Worm (Caenorhabditis elegans): ENCODE measurements around the gene dhgd-1.

The dhgd-1 gene

DNA sequence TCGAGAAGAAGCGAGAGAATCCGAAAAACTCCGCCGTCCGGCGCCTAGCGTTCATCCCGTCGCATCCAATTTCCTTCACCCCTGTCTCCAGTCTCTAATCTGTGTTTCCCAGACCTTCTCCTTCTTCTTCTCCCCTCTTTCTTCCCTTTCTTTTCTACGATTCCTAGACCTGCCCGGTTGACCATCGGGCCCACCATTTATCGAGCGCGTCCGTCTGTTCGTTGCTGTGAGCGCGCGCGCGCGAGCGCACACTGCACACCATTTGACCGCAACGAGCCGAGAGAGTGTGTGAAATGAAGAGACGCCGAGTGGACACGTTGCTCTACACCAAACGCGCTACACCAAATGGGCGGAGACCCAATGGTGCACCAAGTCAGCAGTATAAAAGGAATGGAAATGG, 14.8 kb downstream of the dhgd-1 start (continued):
- TF ChIP-seq ceh-19 (GFP tag; optimal IDR thresholded peaks at IDR 0.05) (peak; percentile 58), pros-1 (tag; optimal IDR thresholded peaks at IDR 0.05) (no peak), ceh-6 (GFP tag; optimal IDR thresholded peaks at IDR 0.05) (peak; percentile 17), ama-1 (optimal IDR thresholded peaks at IDR 0.05) (no peak), dmd-4 (tag; optimal IDR thresholded peaks at IDR 0.05; ENCODE audit: borderline replicate concordance) (peak; percentile 41), ceh-34 (tag; optimal IDR thresholded peaks at IDR 0.05) (peak; percentile 78), ceh-24 (tag; optimal IDR thresholded peaks at IDR 0.05) (no peak), zip-5 (tag; optimal IDR thresholded peaks at IDR 0.05) (no peak), hlh-15 (tag; optimal IDR thresholded peaks at IDR 0.05) (no peak), fkh-6 (tag; optimal IDR thresholded peaks at IDR 0.05) (no peak), ceh-22 (tag; optimal IDR thresholded peaks at IDR 0.05) (no peak)

DNA sequence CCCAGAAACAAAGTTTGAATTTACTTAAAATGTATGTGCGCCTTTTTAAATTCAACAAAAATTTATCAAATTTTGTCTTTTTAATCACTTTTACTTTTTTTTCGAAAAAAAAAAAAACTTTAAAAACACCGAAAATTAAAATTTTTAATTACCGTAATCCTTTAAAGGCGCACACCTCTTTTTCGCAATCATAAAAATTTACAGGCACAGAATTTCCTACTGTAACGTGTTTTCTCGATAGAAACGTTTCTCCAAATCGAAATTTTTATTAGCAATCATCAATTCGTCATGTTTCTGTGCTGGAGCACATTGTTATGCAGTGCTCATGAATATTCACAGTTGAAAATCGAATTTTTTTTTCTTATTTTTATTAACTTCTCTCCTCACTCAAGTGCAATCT, 15.4 kb downstream of the dhgd-1 start:
- TF ChIP-seq ceh-2 (tag; optimal IDR thresholded peaks at IDR 0.05): no peak
- TF ChIP-seq dmd-4 (tag; optimal IDR thresholded peaks at IDR 0.05; ENCODE audit: borderline replicate concordance): no peak
- no peak for TF ChIP-seq T23F11.4 (GFP tag; optimal IDR thresholded peaks at IDR 0.05)
- no peak for TF ChIP-seq sdc-2 (tag; optimal IDR thresholded peaks at IDR 0.05)
- no peak for TF ChIP-seq fkh-10 (GFP tag; optimal IDR thresholded peaks at IDR 0.05)
- TF ChIP-seq elt-4 (tag; optimal IDR thresholded peaks at IDR 0.05): no peak
- no peak for TF ChIP-seq ceh-9 (tag; optimal IDR thresholded peaks at IDR 0.05)
- TF ChIP-seq pax-1 (tag; optimal IDR thresholded peaks at IDR 0.05): no peak
- no peak for TF ChIP-seq hlh-6 (tag; optimal IDR thresholded peaks at IDR 0.05)
- TF ChIP-seq fkh-6 (tag; optimal IDR thresholded peaks at IDR 0.05): no peak
- no peak for TF ChIP-seq K02D7.2 (tag; optimal IDR thresholded peaks at IDR 0.05)
- no peak for TF ChIP-seq ceh-48 (tag; optimal IDR thresholded peaks at IDR 0.05)

DNA sequence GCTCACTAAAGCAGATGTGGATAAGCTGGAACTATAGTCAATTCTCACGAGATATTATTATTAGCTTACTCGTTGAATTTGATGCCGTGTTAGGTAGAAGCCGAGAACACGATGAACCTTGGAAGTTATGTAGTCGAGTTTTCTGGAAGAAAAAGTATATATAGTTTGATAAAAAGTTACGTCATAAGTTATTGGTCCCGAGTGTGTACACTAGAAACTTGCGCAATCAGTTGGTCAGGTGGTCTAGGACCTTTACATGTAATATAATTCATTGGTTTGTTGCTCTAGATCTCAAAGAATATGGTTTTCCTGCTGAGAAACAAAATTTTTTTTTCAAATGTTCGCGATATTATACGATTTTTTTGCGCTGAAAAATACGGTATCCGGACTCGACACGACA, 16.0 kb downstream of the dhgd-1 start:
- TF ChIP-seq C08G9.2 (tag; optimal IDR thresholded peaks at IDR 0.05): no peak
- no peak for TF ChIP-seq hlh-15 (tag; optimal IDR thresholded peaks at IDR 0.05)
- TF ChIP-seq elt-2 (tag; optimal IDR thresholded peaks at IDR 0.05): peak; percentile 43
- TF ChIP-seq ceh-9 (tag; optimal IDR thresholded peaks at IDR 0.05): no peak

DNA sequence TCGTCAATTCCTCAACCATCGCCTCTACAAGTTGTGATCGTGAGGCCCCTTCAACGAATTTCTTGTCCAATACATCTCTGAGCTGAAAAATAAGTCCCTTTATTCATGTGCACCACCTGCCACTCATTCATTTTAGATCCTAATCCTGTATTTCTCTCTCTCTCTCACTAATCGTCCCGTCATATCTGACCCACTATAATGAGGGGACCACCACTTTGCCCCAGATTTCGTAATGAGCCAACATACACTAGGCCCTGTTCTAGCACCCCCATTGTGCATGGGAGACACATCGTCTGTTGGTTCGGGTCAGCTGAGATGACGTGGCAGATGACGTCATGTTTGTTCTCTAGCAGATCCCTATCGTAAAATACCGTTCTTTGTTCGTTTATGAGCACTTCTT, 16.5 kb downstream of the dhgd-1 start:
- TF ChIP-seq ceh-31 (tag; optimal IDR thresholded peaks at IDR 0.05): peak; percentile 42
- peak; percentile 68 for TF ChIP-seq ref-2 (tag; optimal IDR thresholded peaks at IDR 0.05)
- no peak for TF ChIP-seq nfya-1 (tag; optimal IDR thresholded peaks at IDR 0.05)
- no peak for TF ChIP-seq odd-2 (tag; optimal IDR thresholded peaks at IDR 0.05)
- no peak for TF ChIP-seq Y22D7AL.16 (tag; optimal IDR thresholded peaks at IDR 0.05)
- no peak for TF ChIP-seq K02D7.2 (tag; optimal IDR thresholded peaks at IDR 0.05)
- peak; percentile 48 for TF ChIP-seq tbx-2 (tag; optimal IDR thresholded peaks at IDR 0.05)
- peak; percentile 36 for TF ChIP-seq sdc-2 (tag; optimal IDR thresholded peaks at IDR 0.05)
- TF ChIP-seq madf-2 (tag; optimal IDR thresholded peaks at IDR 0.05): no peak
- TF ChIP-seq gmeb-2 (tag; optimal IDR thresholded peaks at IDR 0.05): peak; percentile 4
- TF ChIP-seq ztf-16 (tag; optimal IDR thresholded peaks at IDR 0.05): no peak

DNA sequence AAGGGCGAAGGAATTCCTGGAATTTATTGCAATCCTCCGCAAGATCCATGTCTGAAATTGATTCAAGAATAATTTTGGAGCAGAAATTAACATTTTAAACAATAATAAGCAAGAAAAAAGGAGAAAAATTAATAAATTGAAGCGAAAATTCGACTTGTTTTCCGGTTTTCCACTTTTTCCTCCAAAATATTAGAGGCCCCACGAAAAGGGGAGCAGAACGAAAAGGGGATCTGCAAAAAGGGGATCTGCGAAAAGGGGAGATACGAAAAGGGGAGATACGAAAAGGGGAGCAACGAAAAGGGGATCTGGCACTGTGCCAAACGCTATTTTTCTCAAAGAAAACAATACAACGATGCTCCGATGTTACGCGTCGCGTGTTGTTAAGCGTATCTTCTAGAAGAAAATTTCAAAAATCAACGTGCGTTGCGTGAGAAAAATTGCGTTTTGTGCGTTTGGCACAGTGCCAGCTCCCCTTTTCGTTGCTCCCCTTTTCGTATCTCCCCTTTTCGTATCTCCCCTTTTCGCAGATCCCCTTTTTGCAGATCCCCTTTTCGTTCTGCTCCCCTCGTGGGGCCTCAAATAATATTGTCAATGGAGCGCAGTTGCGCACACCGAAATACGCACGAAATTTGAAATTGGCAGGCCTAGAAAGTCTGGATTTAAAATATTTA, 17.3 kb downstream of the dhgd-1 start, which contains the start of gene Y62F5A.12:
Gene Y62F5A.12, minus strand, starts transcription at position 51 of the 671 bp plus-strand sequence.
- TF ChIP-seq hlh-13 (GFP tag; optimal IDR thresholded peaks at IDR 0.05): peak; percentile 72
- peak; percentile 35 for TF ChIP-seq ceh-48 (tag; optimal IDR thresholded peaks at IDR 0.05)
- peak; percentile 89 for TF ChIP-seq pqm-1 (tag; optimal IDR thresholded peaks at IDR 0.05)
- peak; percentile 41 for TF ChIP-seq C38D4.7 (GFP tag; optimal IDR thresholded peaks at IDR 0.05)
- TF ChIP-seq dmd-4 (tag; optimal IDR thresholded peaks at IDR 0.05; ENCODE audit: borderline replicate concordance): peak; percentile 94
- TF ChIP-seq syd-9 (tag; optimal IDR thresholded peaks at IDR 0.05): peak; percentile 85
- peak; percentile 52 for TF ChIP-seq madf-2 (tag; optimal IDR thresholded peaks at IDR 0.05)
- peak; percentile 97 for TF ChIP-seq ets-4 (tag; optimal IDR thresholded peaks at IDR 0.05)
- TF ChIP-seq ceh-18 (tag; optimal IDR thresholded peaks at IDR 0.05): peak; percentile 89
- TF ChIP-seq che-1 (tag; optimal IDR thresholded peaks at IDR 0.05): peak; percentile 21
- TF ChIP-seq T23F11.4 (GFP tag; optimal IDR thresholded peaks at IDR 0.05): peak; percentile 8
- peak; percentile 97 for TF ChIP-seq C08G9.2 (tag; optimal IDR thresholded peaks at IDR 0.05)
- TF ChIP-seq ceh-34 (tag; optimal IDR thresholded peaks at IDR 0.05): peak; percentile 95
- TF ChIP-seq gmeb-2 (tag; optimal IDR thresholded peaks at IDR 0.05): peak; percentile 65
- peak; percentile 99 for TF ChIP-seq tbx-2 (tag; optimal IDR thresholded peaks at IDR 0.05)
- TF ChIP-seq ref-2 (tag; optimal IDR thresholded peaks at IDR 0.05): peak; percentile 98
- TF ChIP-seq hlh-15 (tag; optimal IDR thresholded peaks at IDR 0.05): peak; percentile 64
- peak; percentile 90 for TF ChIP-seq ceh-45 (GFP tag; IDR thresholded peaks at IDR 0.05)
- peak; percentile 98 for TF ChIP-seq rnt-1 (tag; optimal IDR thresholded peaks at IDR 0.05)
- peak; percentile 88 for TF ChIP-seq unc-42 (tag; optimal IDR thresholded peaks at IDR 0.05)
- peak; percentile 96 for TF ChIP-seq F13H6.1 (tag; optimal IDR thresholded peaks at IDR 0.05)
- peak; percentile 96 for TF ChIP-seq pag-3 (tag; optimal IDR thresholded peaks at IDR 0.05; ENCODE audit: borderline replicate concordance)
- peak; percentile 100 for TF ChIP-seq ceh-31 (tag; optimal IDR thresholded peaks at IDR 0.05)

Measured in whole organism, late embryonic.